Worm (Caenorhabditis elegans) whole organism, L4 larva: ENCODE results near the gene Y66H1A.5.

ENCODE experiments used
- D1046.2 ChIP-seq: fragments of 200-800 bp; sonication (Bioruptor generic); IDR thresholded peaks from 2 replicates; pipeline ENCODE4 v1.3.6; 2022; ENCODE audit warnings: missing genetic modification characterization, missing compliant biosample characterization
- F10B5.3 ChIP-seq: sonication (generic microtip); optimal IDR thresholded peaks from 2 replicates; lab custom pipeline; 2016; ENCODE audit warnings: mild to moderate bottlenecking, missing genetic modification characterization, missing compliant biosample characterization
- F26F4.8 ChIP-seq: fragments of 200-800 bp; sonication (Bioruptor generic); conservative IDR thresholded peaks from 2 replicates; pipeline ENCODE4 v1.3.6; 2022; ENCODE audit warnings: missing genetic modification characterization, missing compliant biosample characterization
- F37D6.2 ChIP-seq: sonication (generic microtip); optimal IDR thresholded peaks from 2 replicates; lab custom pipeline; 2016; ENCODE audit warnings: mild to moderate bottlenecking, missing genetic modification characterization, missing compliant biosample characterization
- F44E2.7 ChIP-seq: fragments of 200-800 bp; sonication (Bioruptor generic); IDR thresholded peaks from 2 replicates; pipeline ENCODE4 v2.1.2; 2022; ENCODE audit warnings: missing genetic modification characterization, missing compliant biosample characterization
- R02D3.7 ChIP-seq: fragments of 150-350 bp; sonication (generic microtip); optimal IDR thresholded peaks from 3 replicates; lab custom pipeline; 2014; ENCODE audit warnings: missing biosample characterization, missing genetic modification characterization
- Y105C5A.15 ChIP-seq: fragments of 200-800 bp; sonication (Bioruptor generic); IDR thresholded peaks from 2 replicates; pipeline ENCODE4 v1.3.6; 2022; ENCODE audit warnings: missing genetic modification characterization, missing compliant biosample characterization
- Y5F2A.4 ChIP-seq: fragments of 200-800 bp; sonication (Bioruptor generic); optimal IDR thresholded peaks from 2 replicates; lab custom pipeline; 2018; ENCODE audit warnings: mild to moderate bottlenecking, missing genetic modification characterization, missing compliant biosample characterization
- ZK337.2 ChIP-seq: fragments of 200-800 bp; sonication (Bioruptor generic); IDR thresholded peaks from 2 replicates; pipeline ENCODE4 v1.3.6; 2022; ENCODE audit warnings: missing genetic modification reagents, missing genetic modification characterization, missing compliant biosample characterization
- ZK546.5 ChIP-seq, 2 experiments: sonication (generic microtip); optimal IDR thresholded peaks; 2 replicates each; lab custom pipeline; 2017; ENCODE audit warnings: missing biosample characterization in 2 of 2, missing genetic modification characterization in 2 of 2
- aly-2 ChIP-seq: sonication (generic microtip); optimal IDR thresholded peaks from 2 replicates; lab custom pipeline; 2018; ENCODE audit warnings: missing biosample characterization, missing genetic modification characterization
- arid-1 ChIP-seq: fragments of 200-800 bp; sonication (Bioruptor generic); conservative IDR thresholded peaks from 2 replicates; pipeline ENCODE4 v1.3.6; 2022; ENCODE audit warnings: missing genetic modification reagents, missing genetic modification characterization, missing compliant biosample characterization
- attf-4 ChIP-seq: sonication (generic microtip); optimal IDR thresholded peaks from 3 replicates; lab custom pipeline; 2017; ENCODE audit warnings: missing biosample characterization, missing genetic modification characterization
- ceh-20 ChIP-seq: fragments of 200-800 bp; sonication (Bioruptor generic); IDR thresholded peaks from 2 replicates; pipeline ENCODE4 v1.3.6; 2022; ENCODE audit warnings: missing genetic modification reagents, missing genetic modification characterization, missing compliant biosample characterization
- ceh-82 ChIP-seq: sonication (generic microtip); optimal IDR thresholded peaks from 2 replicates; lab custom pipeline; 2017; ENCODE audit warnings: missing biosample characterization, missing genetic modification characterization
- daf-12 ChIP-seq: fragments of 150-350 bp; optimal IDR thresholded peaks from 2 replicates; lab custom pipeline; 2014; ENCODE audit warnings: missing biosample characterization, missing genetic modification reagents, missing genetic modification characterization
- dmd-6 ChIP-seq: fragments of 200-800 bp; sonication (Bioruptor generic); IDR thresholded peaks from 2 replicates; pipeline ENCODE4 v1.3.6; 2022; ENCODE audit warnings: missing genetic modification reagents, missing genetic modification characterization, missing compliant biosample characterization
- dmd-9 ChIP-seq: fragments of 200-800 bp; sonication (Bioruptor generic); IDR thresholded peaks from 2 replicates; pipeline ENCODE4 v1.3.6; 2022; ENCODE audit warnings: missing genetic modification reagents, missing genetic modification characterization, missing compliant biosample characterization
- dpl-1 ChIP-seq: fragments of 150-350 bp; optimal IDR thresholded peaks from 2 replicates; lab custom pipeline; 2014; ENCODE audit warnings: missing biosample characterization, missing genetic modification reagents, missing genetic modification characterization
- dve-1 ChIP-seq: sonication (generic microtip); optimal IDR thresholded peaks from 2 replicates; lab custom pipeline; 2017; ENCODE audit warnings: antibody characterized with exemption, mild to moderate bottlenecking, missing genetic modification characterization, missing compliant biosample characterization; ENCODE audit not compliant: insufficient read depth
- egl-43 ChIP-seq: fragments of 200-800 bp; sonication (Bioruptor generic); IDR thresholded peaks from 2 replicates; pipeline ENCODE4 v1.3.6; 2022; ENCODE audit warnings: missing genetic modification reagents, missing genetic modification characterization, missing compliant biosample characterization
- gei-8 ChIP-seq: fragments of 200-800 bp; sonication (Bioruptor generic); optimal IDR thresholded peaks from 2 replicates; lab custom pipeline; 2018; ENCODE audit warnings: mild to moderate bottlenecking, missing genetic modification characterization, missing compliant biosample characterization
- hif-1 ChIP-seq, 2 experiments: sonication (generic microtip); optimal IDR thresholded peaks; 2 replicates each; lab custom pipeline; 2016 to 2017; ENCODE audit warnings: missing compliant biosample characterization in 2 of 2, missing genetic modification characterization in 2 of 2, missing genetic modification reagents in 2 of 2, missing genotype in 2 of 2, mild to moderate bottlenecking in 1 of 2
- hlh-11 ChIP-seq: fragments of 200-800 bp; sonication (Bioruptor generic); optimal IDR thresholded peaks from 2 replicates; lab custom pipeline; 2018; ENCODE audit warnings: mild to moderate bottlenecking, missing genetic modification characterization, missing compliant biosample characterization
- hlh-30 ChIP-seq: sonication (generic microtip); optimal IDR thresholded peaks from 2 replicates; lab custom pipeline; 2017; ENCODE audit warnings: antibody characterized with exemption, mild to moderate bottlenecking, missing genetic modification characterization, missing compliant biosample characterization; ENCODE audit not compliant: insufficient read depth
- hmg-1.1 ChIP-seq: fragments of 200-800 bp; sonication (Bioruptor generic); IDR thresholded peaks from 2 replicates; pipeline ENCODE4 v1.3.6; 2022; ENCODE audit warnings: missing genetic modification reagents, missing genetic modification characterization, missing compliant biosample characterization
- lin-13 ChIP-seq: fragments of 150-350 bp; optimal IDR thresholded peaks from 2 replicates; lab custom pipeline; 2014; ENCODE audit warnings: missing biosample characterization, missing genetic modification reagents, missing genetic modification characterization
- lin-15B ChIP-seq: fragments of 150-350 bp; sonication (generic microtip); optimal IDR thresholded peaks from 3 replicates; lab custom pipeline; 2014; ENCODE audit warnings: missing biosample characterization, missing genetic modification characterization
- lin-29 ChIP-seq: fragments of 200-800 bp; sonication (Bioruptor generic); IDR thresholded peaks from 2 replicates; pipeline ENCODE4 v1.3.6; 2022; ENCODE audit warnings: missing genetic modification reagents, missing genetic modification characterization, missing compliant biosample characterization
- lin-39 ChIP-seq: fragments of 150-350 bp; optimal IDR thresholded peaks from 2 replicates; lab custom pipeline; 2014; ENCODE audit warnings: missing biosample characterization, missing genetic modification reagents, missing genetic modification characterization
- madf-9 ChIP-seq: fragments of 200-800 bp; sonication (Bioruptor generic); conservative IDR thresholded peaks from 2 replicates; pipeline ENCODE4 v1.3.6; 2022; ENCODE audit warnings: missing genetic modification reagents, missing genetic modification characterization, missing compliant biosample characterization
- mep-1 ChIP-seq: fragments of 150-350 bp; sonication (generic microtip); optimal IDR thresholded peaks from 3 replicates; lab custom pipeline; 2014; ENCODE audit warnings: missing biosample characterization, missing genetic modification characterization
- mes-2 ChIP-seq: sonication (generic microtip); optimal IDR thresholded peaks from 2 replicates; lab custom pipeline; 2016; ENCODE audit warnings: missing genotype, mild to moderate bottlenecking, missing genetic modification characterization, missing compliant biosample characterization; ENCODE audit not compliant: poor library complexity, severe bottlenecking
- nhr-10 ChIP-seq: fragments of 150-350 bp; optimal IDR thresholded peaks from 2 replicates; lab custom pipeline; 2014; ENCODE audit warnings: missing biosample characterization, missing genetic modification characterization
- nhr-102 ChIP-seq: sonication (generic microtip); optimal IDR thresholded peaks from 2 replicates; lab custom pipeline; 2016; ENCODE audit warnings: mild to moderate bottlenecking, missing genetic modification characterization, moderate library complexity, missing compliant biosample characterization
- nhr-237 ChIP-seq: sonication (generic microtip); optimal IDR thresholded peaks from 2 replicates; lab custom pipeline; 2017; ENCODE audit warnings: missing biosample characterization, missing genetic modification characterization
- nhr-25 ChIP-seq: sonication (generic microtip); optimal IDR thresholded peaks from 2 replicates; lab custom pipeline; 2017; ENCODE audit warnings: missing genetic modification characterization, mild to moderate bottlenecking, missing compliant biosample characterization, antibody characterized with exemption, moderate library complexity, borderline replicate concordance; ENCODE audit not compliant: insufficient read depth
- nhr-28 ChIP-seq: fragments of 150-350 bp; optimal IDR thresholded peaks from 2 replicates; lab custom pipeline; 2014; ENCODE audit warnings: missing biosample characterization, missing genetic modification characterization
- nhr-6 ChIP-seq: fragments of 150-350 bp; optimal IDR thresholded peaks from 2 replicates; lab custom pipeline; 2014; ENCODE audit warnings: missing biosample characterization, missing genetic modification characterization
- nhr-76 ChIP-seq: fragments of 150-350 bp; optimal IDR thresholded peaks from 2 replicates; lab custom pipeline; 2014; ENCODE audit warnings: missing biosample characterization, missing genetic modification characterization
- nhr-77 ChIP-seq: fragments of 150-350 bp; optimal IDR thresholded peaks from 2 replicates; lab custom pipeline; 2014; ENCODE audit warnings: missing biosample characterization, missing genetic modification characterization
- pha-4 ChIP-seq, 2 experiments: fragments of 150-350 bp in 1 of 2; fragments of 200-800 bp in 1 of 2; sonication (Bioruptor generic) in 1 of 2; IDR thresholded peaks in 1 of 2; optimal IDR thresholded peaks in 1 of 2; 2 replicates each; pipeline versions ENCODE4 v1.3.6 to Lab custom; 2014 to 2022; ENCODE audit warnings: missing genetic modification characterization in 2 of 2, missing genetic modification reagents in 2 of 2, missing biosample characterization in 1 of 2, missing compliant biosample characterization in 1 of 2
- php-3 ChIP-seq: fragments of 200-800 bp; sonication (Bioruptor generic); IDR thresholded peaks from 2 replicates; pipeline ENCODE4 v1.3.6; 2022; ENCODE audit warnings: missing genetic modification reagents, missing genetic modification characterization, missing compliant biosample characterization
- pqm-1 ChIP-seq: sonication (generic microtip); optimal IDR thresholded peaks from 2 replicates; lab custom pipeline; 2017; ENCODE audit warnings: missing biosample characterization, missing genetic modification characterization
- unc-39 ChIP-seq: sonication (generic microtip); optimal IDR thresholded peaks from 2 replicates; lab custom pipeline; 2017; ENCODE audit warnings: missing biosample characterization, missing genetic modification characterization
- vab-7 ChIP-seq: fragments of 200-800 bp; sonication (Bioruptor generic); IDR thresholded peaks from 2 replicates; pipeline ENCODE4 v1.3.6; 2022; ENCODE audit warnings: missing genetic modification reagents, missing genetic modification characterization, missing compliant biosample characterization
- zfp-2 ChIP-seq: sonication (generic microtip); optimal IDR thresholded peaks from 2 replicates; lab custom pipeline; 2016; ENCODE audit warnings: mild to moderate bottlenecking, missing genetic modification characterization, missing compliant biosample characterization
- zip-11 ChIP-seq: fragments of 200-800 bp; sonication (Bioruptor generic); IDR thresholded peaks from 2 replicates; pipeline ENCODE4 v1.3.6; 2022; ENCODE audit warnings: missing genetic modification characterization, missing compliant biosample characterization
- zip-2 ChIP-seq: fragments of 150-350 bp; optimal IDR thresholded peaks from 2 replicates; lab custom pipeline; 2014; ENCODE audit warnings: missing biosample characterization, missing genetic modification characterization
- ztf-7 ChIP-seq: fragments of 150-350 bp; optimal IDR thresholded peaks from 2 replicates; lab custom pipeline; 2014; ENCODE audit warnings: missing biosample characterization, missing genetic modification characterization

Y66H1A.5 gene

ce11 chrIV:393409-393930 lies 35.5 kb downstream of the Y66H1A.5 start, which contains the start of the genes T07A9.15 and nog-1 (continued):
- TF ChIP-seq hlh-30 (tag; lab: Kevin White, UChicago), result peak; percentile 92
- TF ChIP-seq R02D3.7 (tag; lab: Kevin White, UChicago), result no peak
- 0 out of 2 replicates have a peak, but pooled peaks have one; percentile 22 for TF ChIP-seq vab-7 (GFP tag; lab: Robert Waterston, UW)
- TF ChIP-seq dpl-1 (GFP tag; lab: Kevin White, UChicago), result peak; percentile 63
- TF ChIP-seq nhr-28 (tag; lab: Kevin White, UChicago), result no peak
- no peak for TF ChIP-seq madf-9
- TF ChIP-seq zip-2 (tag; lab: Kevin White, UChicago), result no peak
- no peak for TF ChIP-seq dmd-9 (GFP tag; lab: Robert Waterston, UW)
- no peak for TF ChIP-seq unc-39 (tag; lab: Kevin White, UChicago)
- peak; percentile 66 for TF ChIP-seq nhr-6
- peak; percentile 44 for TF ChIP-seq nhr-77 (tag; lab: Kevin White, UChicago)
- TF ChIP-seq F37D6.2 (tag; lab: Kevin White, UChicago), result no peak
- TF ChIP-seq lin-15B (tag; lab: Kevin White, UChicago), result no peak
- TF ChIP-seq aly-2 (tag; lab: Kevin White, UChicago), result no peak
- TF ChIP-seq dve-1 (tag; lab: Kevin White, UChicago), result peak; percentile 33
- TF ChIP-seq attf-4, result no peak
- TF ChIP-seq nhr-10, result no peak
- TF ChIP-seq mes-2 (tag; lab: Kevin White, UChicago), result peak; percentile 88
- TF ChIP-seq ztf-7 (tag; lab: Kevin White, UChicago), result no peak
- TF ChIP-seq ZK546.5 (tag; optimal IDR thresholded peaks at IDR 0.05; lab: Kevin White, UChicago), result no peak
- TF ChIP-seq Y5F2A.4 (GFP tag; lab: Kevin White, UChicago), result no peak
- 0 out of 2 replicates have a peak, but pooled peaks have one; percentile 28 for TF ChIP-seq pha-4 (GFP tag; IDR thresholded peaks at IDR 0.05; lab: Robert Waterston, UW)
- peak; percentile 33 for TF ChIP-seq pha-4 (tag; optimal IDR thresholded peaks at IDR 0.05; lab: Kevin White, UChicago)
- TF ChIP-seq F10B5.3, result no peak
- no peak for TF ChIP-seq ceh-82 (tag; lab: Kevin White, UChicago)
- no peak for TF ChIP-seq ZK337.2 (GFP tag; lab: Robert Waterston, UW)
- TF ChIP-seq lin-39 (tag; lab: Kevin White, UChicago), result no peak
- TF ChIP-seq lin-13 (GFP tag; lab: Kevin White, UChicago), result no peak
- TF ChIP-seq Y105C5A.15 (GFP tag; lab: Robert Waterston, UW), result no peak
- TF ChIP-seq nhr-237 (tag; lab: Kevin White, UChicago), result no peak
- TF ChIP-seq lin-29 (GFP tag; lab: Robert Waterston, UW), result no peak
- TF ChIP-seq egl-43 (GFP tag; lab: Robert Waterston, UW), result no peak
- TF ChIP-seq F44E2.7 (GFP tag; lab: Robert Waterston, UW), result no peak
- TF ChIP-seq hlh-11, result peak; percentile 27
- no peak for TF ChIP-seq php-3 (GFP tag; lab: Robert Waterston, UW)
- no peak for TF ChIP-seq zip-11 (GFP tag; lab: Robert Waterston, UW)
- no peak for TF ChIP-seq D1046.2
- no peak for TF ChIP-seq gei-8 (GFP tag; lab: Kevin White, UChicago)
- peak in 1 of 2 experiments; percentile 27 for TF ChIP-seq hif-1 (tag; optimal IDR thresholded peaks at IDR 0.05; lab: Kevin White, UChicago)
- no peak for TF ChIP-seq daf-12 (tag; lab: Kevin White, UChicago)
- peak; percentile 68 for TF ChIP-seq mep-1 (tag; lab: Kevin White, UChicago)
- no peak for TF ChIP-seq nhr-76 (tag; lab: Kevin White, UChicago)
- no peak for TF ChIP-seq pqm-1 (tag; lab: Kevin White, UChicago)
- TF ChIP-seq nhr-25 (tag; lab: Kevin White, UChicago), result peak; percentile 40
- no peak for TF ChIP-seq F26F4.8 (GFP tag; lab: Robert Waterston, UW)
- no peak for TF ChIP-seq zfp-2 (tag; lab: Kevin White, UChicago)
- TF ChIP-seq dmd-6 (GFP tag; lab: Robert Waterston, UW), result peak; percentile 31; the same call in 1 of the 2 replicates
- TF ChIP-seq ceh-20 (GFP tag; lab: Robert Waterston, UW), result no peak
- no peak for TF ChIP-seq nhr-102 (tag; lab: Kevin White, UChicago)
- 0 out of 2 replicates have a peak, but pooled peaks have one; percentile 19 for TF ChIP-seq arid-1 (GFP tag; lab: Robert Waterston, UW)
- TF ChIP-seq hmg-1.1 (GFP tag; lab: Robert Waterston, UW), result peak; percentile 51; the same call in 1 of the 2 replicates
